Worm (Caenorhabditis elegans) whole organism, L4 larva: ENCODE data around the gene pgp-1.

Source experiments
- F26F4.8 ChIP-seq: fragments of 200-800 bp; sonication (Bioruptor generic); conservative IDR thresholded peaks from 2 replicates; pipeline ENCODE4 v1.3.6; 2022; ENCODE audit warnings: missing genetic modification characterization, missing compliant biosample characterization
- F49E8.2 ChIP-seq: sonication (generic microtip); optimal IDR thresholded peaks from 2 replicates; lab custom pipeline; 2016; ENCODE audit warnings: missing compliant biosample characterization, mild to moderate bottlenecking, missing genetic modification characterization, borderline replicate concordance
- ZK546.5 ChIP-seq, 2 experiments: sonication (generic microtip); optimal IDR thresholded peaks; 2 replicates each; lab custom pipeline; 2017; ENCODE audit warnings: missing biosample characterization in 2 of 2, missing genetic modification characterization in 2 of 2
- ceh-62 ChIP-seq: sonication (generic microtip); optimal IDR thresholded peaks from 2 replicates; lab custom pipeline; 2017; ENCODE audit warnings: missing biosample characterization, missing genetic modification characterization
- ceh-82 ChIP-seq: sonication (generic microtip); optimal IDR thresholded peaks from 2 replicates; lab custom pipeline; 2017; ENCODE audit warnings: missing biosample characterization, missing genetic modification characterization
- ces-1 ChIP-seq: fragments of 150-350 bp; sonication (generic microtip); optimal IDR thresholded peaks from 4 replicates; lab custom pipeline; 2014; ENCODE audit warnings: missing biosample characterization, missing genetic modification reagents, missing genetic modification characterization
- hlh-11 ChIP-seq: fragments of 200-800 bp; sonication (Bioruptor generic); optimal IDR thresholded peaks from 2 replicates; lab custom pipeline; 2018; ENCODE audit warnings: mild to moderate bottlenecking, missing genetic modification characterization, missing compliant biosample characterization
- jun-1 ChIP-seq: fragments of 150-350 bp; optimal IDR thresholded peaks from 2 replicates; lab custom pipeline; 2014; ENCODE audit warnings: missing biosample characterization, missing genetic modification reagents, missing genetic modification characterization
- lin-38 ChIP-seq: fragments of 200-800 bp; sonication (Bioruptor generic); IDR thresholded peaks from 2 replicates; pipeline ENCODE4 v1.3.6; 2022; ENCODE audit warnings: missing genetic modification reagents, missing genetic modification characterization, missing compliant biosample characterization
- nhr-10 ChIP-seq: fragments of 150-350 bp; optimal IDR thresholded peaks from 2 replicates; lab custom pipeline; 2014; ENCODE audit warnings: missing biosample characterization, missing genetic modification characterization
- nhr-237 ChIP-seq: sonication (generic microtip); optimal IDR thresholded peaks from 2 replicates; lab custom pipeline; 2017; ENCODE audit warnings: missing biosample characterization, missing genetic modification characterization
- pqm-1 ChIP-seq: sonication (generic microtip); optimal IDR thresholded peaks from 2 replicates; lab custom pipeline; 2017; ENCODE audit warnings: missing biosample characterization, missing genetic modification characterization
- zag-1 ChIP-seq: fragments of 150-350 bp; optimal IDR thresholded peaks from 2 replicates; lab custom pipeline; 2014; ENCODE audit warnings: missing biosample characterization, missing genetic modification characterization

ce11 chrIV:12547824-12548223 is 51.1 kb downstream of the pgp-1 start, which contains the start of gene ipmk-1:
- no peak for TF ChIP-seq nhr-10 (tag; lab: Kevin White, UChicago)
- no peak for TF ChIP-seq hlh-11
- no peak for TF ChIP-seq ceh-82 (tag; lab: Kevin White, UChicago)
- TF ChIP-seq pqm-1 (tag; lab: Kevin White, UChicago): no peak
- TF ChIP-seq ces-1: no peak
- TF ChIP-seq nhr-237 (tag; lab: Kevin White, UChicago): no peak
- TF ChIP-seq F26F4.8 (GFP tag; lab: Robert Waterston, UW): no peak
- no peak for TF ChIP-seq jun-1 (tag; lab: Kevin White, UChicago)
- no peak for TF ChIP-seq ZK546.5 (tag; optimal IDR thresholded peaks at IDR 0.05; lab: Kevin White, UChicago)
- no peak for TF ChIP-seq ceh-62 (tag; lab: Kevin White, UChicago)
- no peak for TF ChIP-seq lin-38 (GFP tag; lab: Robert Waterston, UW)
- TF ChIP-seq zag-1: no peak
- TF ChIP-seq F49E8.2 (tag; lab: Kevin White, UChicago): no peak
